Worm (Caenorhabditis elegans): ENCODE data around the gene clp-2.

ce11 chrIII:4656415-4656814 lies 47.4 kb downstream of the clp-2 start:
- peak; percentile 91 for TF ChIP-seq him-1 (tag; optimal IDR thresholded peaks at IDR 0.05)
- TF ChIP-seq W03F9.2 (tag; optimal IDR thresholded peaks at IDR 0.05), result no peak

Data from whole organism, L4/young adult.